Fruit fly (Drosophila melanogaster) whole organism, prepupa: ENCODE measurements around the gene ppl.

Experiments
- Blimp-1 ChIP-seq: fragments of 200-800 bp; sonication (Bioruptor generic); optimal IDR thresholded peaks from 3 replicates; lab custom pipeline; 2017; ENCODE audit warnings: missing biosample characterization, missing genetic modification characterization, mild to moderate bottlenecking, moderate library complexity, missing genetic modification reagents
- CG10669 ChIP-seq: fragments of 200-800 bp; sonication (Bioruptor generic); optimal IDR thresholded peaks from 3 replicates; lab custom pipeline; 2018; ENCODE audit warnings: missing biosample characterization, mild to moderate bottlenecking, missing genetic modification characterization, moderate library complexity
- CG3032 ChIP-seq: fragments of 200-800 bp; optimal IDR thresholded peaks from 2 replicates; lab custom pipeline; 2019; ENCODE audit warnings: missing biosample characterization, mild to moderate bottlenecking, missing genetic modification characterization, moderate library complexity
- CG32006 ChIP-seq: fragments of 200-800 bp; sonication (Bioruptor generic); optimal IDR thresholded peaks from 3 replicates; lab custom pipeline; 2017; ENCODE audit warnings: missing biosample characterization, mild to moderate bottlenecking, missing genetic modification characterization
- CG6276 ChIP-seq: fragments of 200-800 bp; sonication (Bioruptor generic); optimal IDR thresholded peaks from 2 replicates; lab custom pipeline; 2017; ENCODE audit warnings: missing biosample characterization, mild to moderate bottlenecking, missing genetic modification characterization
- CG8632 ChIP-seq: fragments of 200-800 bp; sonication (Bioruptor generic); optimal IDR thresholded peaks from 3 replicates; lab custom pipeline; 2016; ENCODE audit warnings: missing biosample characterization, missing genetic modification characterization
- Lpt ChIP-seq: fragments of 200-800 bp; sonication (Bioruptor generic); optimal IDR thresholded peaks from 3 replicates; lab custom pipeline; 2016; ENCODE audit warnings: missing biosample characterization, missing genetic modification characterization
- Smox ChIP-seq: fragments of 200-800 bp; sonication (Bioruptor generic); optimal IDR thresholded peaks from 3 replicates; lab custom pipeline; 2016; ENCODE audit warnings: missing biosample characterization, missing genetic modification characterization
- Sox102F ChIP-seq: fragments of 200-800 bp; sonication (Bioruptor generic); optimal IDR thresholded peaks from 2 replicates; lab custom pipeline; 2016; ENCODE audit warnings: missing biosample characterization, mild to moderate bottlenecking, missing genetic modification characterization
- net ChIP-seq: fragments of 200-800 bp; sonication (Bioruptor generic); optimal IDR thresholded peaks from 3 replicates; lab custom pipeline; 2016; ENCODE audit warnings: missing biosample characterization, missing genetic modification characterization
- spab ChIP-seq: fragments of 200-800 bp; sonication (Bioruptor generic); optimal IDR thresholded peaks from 2 replicates; lab custom pipeline; 2017; ENCODE audit warnings: missing biosample characterization, mild to moderate bottlenecking, missing genetic modification characterization, missing genetic modification reagents
- svp ChIP-seq: fragments of 200-800 bp; sonication (Bioruptor generic); peaks from one replicate; lab custom pipeline; 2016; ENCODE audit warnings: missing biosample characterization, missing genetic modification characterization

dm6 chr3L:21254524-21254972, 26.8 kb downstream of the ppl start:
- TF ChIP-seq CG10669 (no peak), Blimp-1 (GFP tag; lab: Kevin White, UChicago) (no peak), CG8632 (no peak), spab (GFP tag; lab: Kevin White, UChicago) (no peak), net (GFP tag; lab: Kevin White, UChicago) (no peak), CG32006 (GFP tag; lab: Kevin White, UChicago) (no peak), CG6276 (GFP tag; lab: Kevin White, UChicago) (no peak), Lpt (no peak), CG3032 (tag; lab: Kevin White, UChicago) (no peak), Smox (GFP tag; lab: Kevin White, UChicago) (no peak), svp (peak; percentile 43), Sox102F (GFP tag; lab: Kevin White, UChicago) (no peak)
